Worm (Caenorhabditis elegans) whole organism, late embryonic: ENCODE results near the gene pole-4.

Source experiments
- ama-1 ChIP-seq: fragments of 150-350 bp; optimal IDR thresholded peaks from 2 replicates; lab custom pipeline; 2014
- ceh-18 ChIP-seq: sonication (generic microtip); optimal IDR thresholded peaks from 2 replicates; lab custom pipeline; 2016; ENCODE audit warnings: missing genetic modification characterization, missing compliant biosample characterization
- ceh-24 ChIP-seq: sonication (generic microtip); optimal IDR thresholded peaks from 2 replicates; lab custom pipeline; 2016; ENCODE audit warnings: mild to moderate bottlenecking, missing genetic modification characterization, missing compliant biosample characterization
- dmd-4 ChIP-seq: sonication (generic microtip); optimal IDR thresholded peaks from 2 replicates; lab custom pipeline; 2016; ENCODE audit warnings: borderline replicate concordance, missing genetic modification characterization, missing compliant biosample characterization
- dve-1 ChIP-seq: sonication (generic microtip); optimal IDR thresholded peaks from 2 replicates; lab custom pipeline; 2017; ENCODE audit warnings: antibody characterized with exemption, mild to moderate bottlenecking, missing genetic modification characterization, missing compliant biosample characterization
- hlh-15 ChIP-seq: sonication (generic microtip); optimal IDR thresholded peaks from 2 replicates; lab custom pipeline; 2016; ENCODE audit warnings: missing genetic modification characterization, missing compliant biosample characterization
- hlh-6 ChIP-seq: sonication (generic microtip); optimal IDR thresholded peaks from 2 replicates; lab custom pipeline; 2016; ENCODE audit warnings: missing genotype, missing genetic modification characterization, missing compliant biosample characterization
- pag-3 ChIP-seq: sonication (generic microtip); optimal IDR thresholded peaks from 2 replicates; lab custom pipeline; 2016; ENCODE audit warnings: missing compliant biosample characterization, missing genetic modification characterization, borderline replicate concordance
- pros-1 ChIP-seq: fragments of 150-350 bp; optimal IDR thresholded peaks from 2 replicates; lab custom pipeline; 2014; ENCODE audit warnings: missing biosample characterization, missing genetic modification reagents, missing genetic modification characterization
- sox-4 ChIP-seq: sonication (generic microtip); optimal IDR thresholded peaks from 2 replicates; lab custom pipeline; 2017; ENCODE audit warnings: mild to moderate bottlenecking, missing genetic modification characterization, inconsistent platforms, missing compliant biosample characterization
- unc-55 ChIP-seq: sonication (generic microtip); optimal IDR thresholded peaks from 2 replicates; lab custom pipeline; 2017; ENCODE audit warnings: missing biosample characterization, missing genetic modification reagents, missing genetic modification characterization
- zip-5 ChIP-seq: sonication (generic microtip); optimal IDR thresholded peaks from 2 replicates; lab custom pipeline; 2016; ENCODE audit warnings: missing genetic modification characterization, missing compliant biosample characterization

DNA sequence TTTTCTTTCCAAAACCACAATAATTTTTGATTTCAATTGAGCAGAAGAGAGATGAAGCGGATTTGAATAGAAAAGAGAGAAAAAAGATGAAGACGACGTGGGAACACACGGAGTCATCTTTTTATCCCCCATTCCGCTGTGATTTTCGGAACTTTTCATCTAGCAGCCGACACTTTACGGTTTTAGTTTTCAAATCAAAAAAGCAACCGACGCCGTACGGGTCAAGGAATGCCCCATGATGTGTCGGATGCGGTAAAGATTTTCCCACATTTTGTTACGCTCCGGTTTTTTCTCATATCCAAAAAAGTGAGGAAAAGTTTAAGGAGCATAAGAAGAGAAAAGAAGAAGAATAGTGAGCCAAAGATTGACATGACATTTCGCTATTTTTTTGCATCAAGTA is 23.6 kb downstream of the pole-4 start:
- no peak for TF ChIP-seq dve-1 (tag; lab: Kevin White, UChicago)
- TF ChIP-seq dmd-4 (tag; lab: Kevin White, UChicago) = no peak
- no peak for TF ChIP-seq ama-1 (lab: Kevin White, UChicago)
- TF ChIP-seq pag-3 (tag; lab: Kevin White, UChicago) = no peak
- no peak for TF ChIP-seq zip-5 (tag; lab: Kevin White, UChicago)
- no peak for TF ChIP-seq hlh-6 (tag; lab: Kevin White, UChicago)
- no peak for TF ChIP-seq ceh-18
- no peak for TF ChIP-seq sox-4
- no peak for TF ChIP-seq hlh-15
- no peak for TF ChIP-seq unc-55
- no peak for TF ChIP-seq ceh-24 (tag; lab: Kevin White, UChicago)
- no peak for TF ChIP-seq pros-1 (tag; lab: Kevin White, UChicago)
